Worm (Caenorhabditis elegans) whole organism, L4/young adult: ENCODE results near the gene Y27F2A.9.
"Not testable (repeated sequence)": the region's sequence is repeated elsewhere in the genome, so short reads cannot be mapped to it uniquely, and the experiment has no call there.

Experiments used
- W03F9.2 ChIP-seq: fragments of 150-350 bp; optimal IDR thresholded peaks from 2 replicates; lab custom pipeline; 2014; ENCODE audit warnings: missing biosample characterization, missing genetic modification characterization
- dao-5 ChIP-seq: sonication (generic microtip); optimal IDR thresholded peaks from 2 replicates; lab custom pipeline; 2016; ENCODE audit warnings: missing genotype, missing genetic modification characterization, moderate library complexity, missing compliant biosample characterization
- him-1 ChIP-seq: sonication (generic microtip); optimal IDR thresholded peaks from 2 replicates; lab custom pipeline; 2016; ENCODE audit warnings: missing genotype, missing genetic modification reagents, missing genetic modification characterization, missing compliant biosample characterization

The Y27F2A.9 gene

DNA sequence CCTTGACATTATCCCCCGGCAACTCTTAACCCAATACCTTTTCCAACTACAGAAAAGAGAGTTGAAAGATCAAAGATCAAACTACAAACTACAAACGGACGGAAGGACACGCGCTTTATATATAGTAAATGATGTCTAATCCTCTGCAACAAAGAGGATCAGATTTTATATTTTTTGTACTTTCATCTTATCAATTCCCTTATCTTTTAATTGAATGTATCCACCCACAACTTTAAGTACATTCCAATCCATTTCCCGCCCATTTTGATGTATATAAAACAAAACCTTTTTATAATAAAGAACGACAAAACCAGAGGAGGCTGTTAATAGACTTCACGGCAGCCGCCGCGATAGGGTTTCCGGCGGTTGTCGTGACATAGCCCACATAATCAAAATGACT, 13.8 kb downstream of the Y27F2A.9 start, which contains the start of gene sri-40:
TSS of gene sri-40 (plus strand) at position 301 of the 400 bp plus-strand sequence.
- TF ChIP-seq him-1 (tag; lab: Kevin White, UChicago); dao-5; W03F9.2 (tag; lab: Kevin White, UChicago): not testable (repeated sequence)

DNA sequence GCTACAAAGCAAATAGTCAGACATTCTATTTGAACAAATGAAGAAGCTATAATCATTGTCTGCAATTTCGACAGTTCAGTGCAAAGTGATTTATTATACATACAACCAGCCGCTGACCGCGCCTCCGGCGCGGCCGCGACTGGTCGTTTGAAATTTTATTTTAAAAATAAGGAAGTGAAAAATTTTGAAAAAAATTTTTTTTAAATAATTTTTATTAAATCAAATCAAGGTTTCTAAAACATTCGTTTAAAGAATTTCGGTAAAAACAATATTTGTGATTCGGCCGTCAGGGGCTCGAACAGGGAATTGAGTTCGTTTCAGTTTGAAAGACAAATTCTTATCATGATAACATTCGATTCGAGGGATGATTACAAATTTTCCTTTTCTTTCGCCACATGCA, 19.3 kb downstream of the Y27F2A.9 start, which contains the start of gene Y27F2A.10:
TSS of gene Y27F2A.10 (minus strand) at position 101 of the 400 bp plus-strand sequence.
- TF ChIP-seq him-1 (tag; lab: Kevin White, UChicago) = no peak
- no peak for TF ChIP-seq dao-5
- no peak for TF ChIP-seq W03F9.2 (tag; lab: Kevin White, UChicago)

ce11 chrII:3170089-3170488, 21.4 kb downstream of the Y27F2A.9 start, which contains the start of gene fbxc-55:
TSS of gene fbxc-55 (minus strand) at chrII:3170189.
- TF ChIP-seq dao-5 (no peak), him-1 (tag; lab: Kevin White, UChicago) (no peak), W03F9.2 (tag; lab: Kevin White, UChicago) (no peak)

DNA sequence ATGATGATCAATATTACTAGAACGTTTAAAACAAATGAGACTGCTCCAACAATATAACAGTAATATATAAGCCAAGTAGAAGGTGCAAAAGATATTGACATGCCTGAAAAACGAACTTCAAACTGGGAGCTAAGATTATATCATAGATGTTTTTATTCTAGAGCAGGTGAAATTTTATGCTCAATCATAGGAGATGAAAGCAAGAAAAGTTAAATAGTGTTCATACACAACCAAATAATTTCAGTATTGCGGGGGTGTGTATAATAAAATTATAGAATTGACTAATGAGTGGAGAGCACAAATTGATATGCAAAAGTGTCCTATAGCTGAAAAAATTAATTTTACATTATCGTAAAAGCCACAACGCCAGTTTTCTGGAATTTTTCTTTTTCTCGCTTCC, 32.5 kb downstream of the Y27F2A.9 start, which contains the start of gene sri-34:
TSS of gene sri-34 (minus strand) at position 101 of the 400 bp plus-strand sequence.
- no peak for TF ChIP-seq dao-5
- no peak for TF ChIP-seq him-1 (tag; lab: Kevin White, UChicago)
- TF ChIP-seq W03F9.2 (tag; lab: Kevin White, UChicago) = no peak

DNA sequence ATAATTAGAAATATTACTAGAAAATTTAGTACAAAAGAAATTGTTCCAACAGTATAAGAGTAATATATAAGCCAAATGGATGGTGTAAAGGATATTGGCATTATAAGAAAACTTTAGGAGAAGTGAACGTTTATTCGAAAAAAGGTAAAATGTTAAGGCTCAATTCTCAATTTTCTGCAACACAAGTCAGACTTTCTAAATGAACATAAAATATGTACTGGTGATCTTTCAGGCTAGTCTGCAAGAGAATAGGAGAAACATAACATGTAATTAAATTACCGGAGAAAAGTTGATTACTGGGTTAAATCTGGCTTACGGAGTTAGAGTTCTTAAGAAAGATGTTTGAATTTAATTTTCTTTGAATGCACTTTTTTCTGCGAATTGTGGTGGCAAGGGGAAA, 34.7 kb downstream of the Y27F2A.9 start, which contains the start of gene sri-33:
TSS of gene sri-33 (minus strand) at position 101 of the 400 bp plus-strand sequence.
- no peak for TF ChIP-seq him-1 (tag; lab: Kevin White, UChicago)
- TF ChIP-seq W03F9.2 (tag; lab: Kevin White, UChicago) = no peak
- no peak for TF ChIP-seq dao-5

DNA sequence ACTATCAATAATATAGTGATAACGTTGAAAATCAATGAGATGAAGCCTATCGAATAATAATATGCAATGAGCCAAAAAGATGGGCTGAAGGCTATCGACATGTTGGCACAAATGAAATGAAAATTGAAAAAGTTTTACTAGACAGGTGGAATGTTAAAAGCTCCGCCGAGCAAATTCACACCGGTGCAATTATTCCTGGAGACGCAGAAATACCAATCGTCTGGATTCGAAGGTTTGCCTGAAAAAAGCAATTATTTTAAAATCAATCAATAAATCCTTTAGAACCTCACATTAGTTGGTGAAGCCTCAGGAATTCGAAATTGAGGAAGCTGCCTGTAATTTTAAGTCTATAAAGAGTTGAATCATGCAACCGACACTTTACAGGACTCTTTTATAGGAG, 37.1 kb downstream of the Y27F2A.9 start, which contains the start of gene sri-32:
TSS of gene sri-32 (minus strand) at position 101 of the 400 bp plus-strand sequence.
- TF ChIP-seq W03F9.2 (tag; lab: Kevin White, UChicago) = no peak
- TF ChIP-seq him-1 (tag; lab: Kevin White, UChicago) = no peak
- no peak for TF ChIP-seq dao-5

ce11 chrII:3151615-3152014, 39.8 kb downstream of the Y27F2A.9 start, which contains the start of the genes T10D4.14 and T10D4.19:
TSS of gene T10D4.14 (minus strand) at chrII:3151715.
TSS of gene T10D4.19 (plus strand) at chrII:3151918.
- no peak for TF ChIP-seq dao-5
- TF ChIP-seq W03F9.2 (tag; lab: Kevin White, UChicago) = no peak
- TF ChIP-seq him-1 (tag; lab: Kevin White, UChicago) = no peak

- no peak for TF ChIP-seq him-1 (tag; lab: Kevin White, UChicago)
- TF ChIP-seq W03F9.2 (tag; lab: Kevin White, UChicago) = no peak
Observed at ce11 chrII:3149521-3150190, 41.8 kb downstream of the Y27F2A.9 start, which contains the start of the genes T10D4.11 and T10D4.1. TSS of gene T10D4.11 (minus strand) at chrII:3149621. TSS of gene T10D4.1 (plus strand) at chrII:3150140.

DNA sequence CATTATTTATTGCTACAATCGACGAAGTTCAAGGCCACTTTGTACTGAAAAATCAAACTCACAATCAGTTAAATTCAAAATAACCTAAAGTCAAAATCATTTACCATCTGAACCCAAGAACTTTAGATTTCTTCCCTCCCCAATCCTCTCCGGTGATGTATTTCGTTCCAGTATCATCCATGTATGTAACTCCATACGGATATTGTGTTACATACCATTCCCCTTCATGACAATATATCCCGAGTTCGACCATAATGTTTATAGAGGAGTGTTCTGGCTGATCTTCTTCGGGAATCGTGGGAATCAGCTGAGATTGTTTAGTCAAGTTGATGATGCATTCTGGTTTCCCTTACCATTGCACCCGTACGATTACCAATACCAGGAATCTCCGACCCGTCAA, 43.0 kb downstream of the Y27F2A.9 start:
- no peak for TF ChIP-seq dao-5

DNA sequence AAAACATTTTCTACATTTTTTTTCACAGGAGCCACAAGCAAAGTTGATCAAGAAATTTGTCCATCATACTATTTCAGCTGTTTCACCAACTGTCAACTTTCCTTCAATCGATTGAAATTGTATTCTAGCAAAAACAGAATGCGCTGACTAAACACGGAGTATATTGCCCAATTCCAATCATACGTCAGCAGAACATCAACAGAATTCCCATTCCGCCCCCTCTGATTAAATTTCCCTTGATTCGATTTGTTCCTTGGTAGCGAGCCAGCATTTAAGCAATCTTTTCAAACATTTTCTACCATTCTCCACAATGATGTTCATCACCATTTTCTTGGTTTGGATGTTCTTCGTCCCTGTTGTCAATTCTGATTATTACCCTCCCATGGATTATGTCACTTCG, 45.6 kb downstream of the Y27F2A.9 start, which contains the start of gene T10D4.15:
TSS of gene T10D4.15 (plus strand) at position 301 of the 400 bp plus-strand sequence.
- TF ChIP-seq dao-5 (no peak), him-1 (tag; lab: Kevin White, UChicago) (no peak), W03F9.2 (tag; lab: Kevin White, UChicago) (no peak)

- not testable (repeated sequence) for TF ChIP-seq W03F9.2 (tag; lab: Kevin White, UChicago); dao-5; him-1 (tag; lab: Kevin White, UChicago)
Observed at ce11 chrII:3144552-3144951, 46.9 kb downstream of the Y27F2A.9 start, which contains the start of gene sri-43. TSS of gene sri-43 (minus strand) at chrII:3144652.

DNA sequence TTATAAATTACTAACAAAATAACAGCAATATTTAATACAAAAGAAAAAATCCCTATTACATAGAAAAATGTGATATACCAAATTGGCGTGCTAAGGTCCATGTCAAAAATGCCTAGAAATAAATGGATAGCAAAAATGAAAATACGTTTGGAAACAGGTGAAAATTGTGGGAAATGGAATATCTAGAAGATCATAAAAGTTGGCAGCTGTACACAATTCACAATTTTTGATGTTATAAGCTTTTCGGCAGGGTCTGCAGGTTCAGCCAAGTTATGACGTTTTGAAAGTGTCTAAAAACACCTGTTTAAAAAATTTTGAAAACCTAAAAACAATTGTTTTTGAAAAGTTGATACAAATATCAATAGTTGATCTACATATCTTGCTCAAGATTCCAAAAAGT, 48.6 kb downstream of the Y27F2A.9 start, which contains the start of gene sri-42:
TSS of gene sri-42 (minus strand) at position 101 of the 400 bp plus-strand sequence.
- TF ChIP-seq dao-5; him-1 (tag; lab: Kevin White, UChicago); W03F9.2 (tag; lab: Kevin White, UChicago): not testable (repeated sequence)
